Worm (Caenorhabditis elegans) whole organism, mixed stage, embryonic: Measurements from ENCODE around the gene C50E10.2.

Experiments
- M03D4.4 ChIP-seq: sonication (generic microtip); optimal IDR thresholded peaks from 2 replicates; lab custom pipeline; 2017; ENCODE audit warnings: mild to moderate bottlenecking, missing genetic modification characterization, missing compliant biosample characterization
- blmp-1 ChIP-seq: fragments of 150-350 bp; optimal IDR thresholded peaks from 2 replicates; lab custom pipeline; 2014; ENCODE audit warnings: missing biosample characterization, missing genetic modification characterization
- ces-1 ChIP-seq: fragments of 150-350 bp; optimal IDR thresholded peaks from 2 replicates; lab custom pipeline; 2014; ENCODE audit warnings: missing biosample characterization, missing genetic modification reagents, missing genetic modification characterization
- elt-1 ChIP-seq: sonication (generic microtip); optimal IDR thresholded peaks from 2 replicates; lab custom pipeline; 2017; ENCODE audit warnings: missing genetic modification characterization, mild to moderate bottlenecking, missing compliant biosample characterization, antibody characterized with exemption, moderate library complexity, borderline replicate concordance; ENCODE audit not compliant: insufficient read depth
- lin-13 ChIP-seq: fragments of 150-350 bp; optimal IDR thresholded peaks from 2 replicates; lab custom pipeline; 2014; ENCODE audit warnings: missing biosample characterization, missing genetic modification characterization
- mab-5 ChIP-seq: fragments of 150-350 bp; optimal IDR thresholded peaks from 2 replicates; lab custom pipeline; 2014; ENCODE audit warnings: missing biosample characterization, missing genetic modification characterization
- mep-1 ChIP-seq: fragments of 150-350 bp; optimal IDR thresholded peaks from 2 replicates; lab custom pipeline; 2017; ENCODE audit warnings: missing biosample characterization, missing genetic modification reagents, missing genetic modification characterization, inconsistent platforms
- nhr-237 ChIP-seq: fragments of 150-350 bp; optimal IDR thresholded peaks from 2 replicates; lab custom pipeline; 2014; ENCODE audit warnings: missing biosample characterization, missing genetic modification characterization
- nhr-28 ChIP-seq: fragments of 150-350 bp; optimal IDR thresholded peaks from 2 replicates; lab custom pipeline; 2014; ENCODE audit warnings: missing biosample characterization, missing genetic modification characterization
- pha-4 ChIP-seq: fragments of 150-350 bp; optimal IDR thresholded peaks from 2 replicates; lab custom pipeline; 2018; ENCODE audit warnings: missing biosample characterization, missing genetic modification reagents, missing genetic modification characterization
- snpc-4 ChIP-seq: fragments of 150-350 bp; optimal IDR thresholded peaks from 2 replicates; lab custom pipeline; 2014; ENCODE audit warnings: missing biosample characterization, missing genetic modification characterization
- unc-62 ChIP-seq: fragments of 150-350 bp; optimal IDR thresholded peaks from 2 replicates; lab custom pipeline; 2014; ENCODE audit warnings: missing biosample characterization, missing genetic modification reagents, missing genetic modification characterization
- ztf-11 ChIP-seq: fragments of 150-350 bp; optimal IDR thresholded peaks from 2 replicates; lab custom pipeline; 2014; ENCODE audit warnings: missing biosample characterization, missing genetic modification characterization

DNA sequence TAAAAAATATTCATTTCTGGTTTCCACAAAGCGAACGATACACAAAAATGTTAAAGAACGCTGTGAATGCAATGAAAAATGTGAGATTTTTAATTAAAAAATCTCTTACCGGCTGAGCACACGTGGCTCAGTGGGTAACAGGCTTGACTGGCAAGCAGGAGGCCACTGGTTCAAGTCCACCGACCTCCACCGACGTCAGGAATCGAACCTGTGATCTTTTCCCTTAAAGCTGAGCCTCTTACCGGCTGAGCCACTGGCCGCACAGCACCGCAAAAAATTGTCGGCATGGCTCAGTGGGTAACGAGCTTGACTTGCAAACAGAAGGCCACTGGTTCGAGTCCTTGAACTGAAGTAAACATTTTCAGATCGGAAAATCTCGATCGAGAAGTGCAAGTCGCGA, 35.3 kb upstream of the C50E10.2 start, which contains the start of gene C44C11.6:
- TF ChIP-seq mab-5 (tag; lab: Kevin White, UChicago) (no peak), ces-1 (GFP tag; lab: Kevin White, UChicago) (no peak), elt-1 (tag; lab: Kevin White, UChicago) (no peak), nhr-237 (tag; lab: Kevin White, UChicago) (no peak), unc-62 (GFP tag; lab: Kevin White, UChicago) (no peak), M03D4.4 (tag; lab: Kevin White, UChicago) (no peak), ztf-11 (no peak), lin-13 (tag; lab: Kevin White, UChicago) (no peak), nhr-28 (tag; lab: Kevin White, UChicago) (no peak), mep-1 (tag; lab: Kevin White, UChicago) (no peak), blmp-1 (no peak), pha-4 (no peak), snpc-4 (tag; lab: Kevin White, UChicago) (no peak)
